Worm (Caenorhabditis elegans) whole organism, late embryonic: ENCODE results near the gene F22E5.22.
"Not testable (repeated sequence)": the region's sequence is repeated elsewhere in the genome, so short reads cannot be mapped to it uniquely, and the experiment has no call there.

ENCODE experiments used
- F13H6.1 ChIP-seq: sonication (generic microtip); optimal IDR thresholded peaks from 2 replicates; lab custom pipeline; 2016; ENCODE audit warnings: missing genetic modification characterization, missing compliant biosample characterization
- K09A11.1 ChIP-seq: sonication (generic microtip); optimal IDR thresholded peaks from 2 replicates; lab custom pipeline; 2017; ENCODE audit warnings: antibody characterized with exemption, mild to moderate bottlenecking, missing genetic modification characterization, missing compliant biosample characterization; ENCODE audit not compliant: insufficient read depth
- ahr-1 ChIP-seq: sonication (generic microtip); optimal IDR thresholded peaks from 2 replicates; lab custom pipeline; 2016; ENCODE audit warnings: missing genetic modification characterization, missing compliant biosample characterization
- ceh-14 ChIP-seq: sonication (generic microtip); optimal IDR thresholded peaks from 2 replicates; lab custom pipeline; 2016; ENCODE audit warnings: missing genotype, missing genetic modification characterization, missing compliant biosample characterization
- ceh-19 ChIP-seq: fragments of 200-800 bp; sonication (Bioruptor generic); optimal IDR thresholded peaks from 2 replicates; lab custom pipeline; 2018; ENCODE audit warnings: mild to moderate bottlenecking, missing genetic modification characterization, missing compliant biosample characterization
- ceh-2 ChIP-seq: sonication (generic microtip); optimal IDR thresholded peaks from 2 replicates; lab custom pipeline; 2016; ENCODE audit warnings: missing genotype, missing genetic modification characterization, missing compliant biosample characterization
- ceh-24 ChIP-seq: sonication (generic microtip); optimal IDR thresholded peaks from 2 replicates; lab custom pipeline; 2016; ENCODE audit warnings: mild to moderate bottlenecking, missing genetic modification characterization, missing compliant biosample characterization
- ceh-34 ChIP-seq: sonication (generic microtip); optimal IDR thresholded peaks from 2 replicates; lab custom pipeline; 2016; ENCODE audit warnings: mild to moderate bottlenecking, missing genetic modification characterization, missing compliant biosample characterization
- ceh-48 ChIP-seq: sonication (generic microtip); optimal IDR thresholded peaks from 2 replicates; lab custom pipeline; 2016; ENCODE audit warnings: missing genetic modification characterization, inconsistent platforms, missing compliant biosample characterization
- ceh-9 ChIP-seq: sonication (generic microtip); optimal IDR thresholded peaks from 2 replicates; lab custom pipeline; 2016; ENCODE audit warnings: mild to moderate bottlenecking, missing genetic modification characterization, inconsistent platforms, missing compliant biosample characterization
- che-1 ChIP-seq: sonication (generic microtip); optimal IDR thresholded peaks from 2 replicates; lab custom pipeline; 2016; ENCODE audit warnings: mild to moderate bottlenecking, missing genetic modification characterization, missing compliant biosample characterization
- dmd-4 ChIP-seq: sonication (generic microtip); optimal IDR thresholded peaks from 2 replicates; lab custom pipeline; 2016; ENCODE audit warnings: borderline replicate concordance, missing genetic modification characterization, missing compliant biosample characterization
- elt-2 ChIP-seq: sonication (generic microtip); optimal IDR thresholded peaks from 2 replicates; lab custom pipeline; 2016; ENCODE audit warnings: missing genetic modification reagents, missing genetic modification characterization, missing compliant biosample characterization
- ets-4 ChIP-seq: sonication (generic microtip); optimal IDR thresholded peaks from 2 replicates; lab custom pipeline; 2016; ENCODE audit warnings: missing genetic modification characterization, missing compliant biosample characterization
- hlh-15 ChIP-seq: sonication (generic microtip); optimal IDR thresholded peaks from 2 replicates; lab custom pipeline; 2016; ENCODE audit warnings: missing genetic modification characterization, missing compliant biosample characterization
- hlh-8 ChIP-seq: sonication (generic microtip); optimal IDR thresholded peaks from 2 replicates; lab custom pipeline; 2016; ENCODE audit warnings: missing genotype, missing genetic modification characterization, missing compliant biosample characterization
- lim-6 ChIP-seq: sonication (generic microtip); optimal IDR thresholded peaks from 2 replicates; lab custom pipeline; 2016; ENCODE audit warnings: missing genetic modification characterization, missing compliant biosample characterization
- lin-11 ChIP-seq: fragments of 200-800 bp; sonication (Bioruptor generic); optimal IDR thresholded peaks from 2 replicates; lab custom pipeline; 2018; ENCODE audit warnings: mild to moderate bottlenecking, missing genetic modification characterization, missing compliant biosample characterization
- madf-2 ChIP-seq: sonication (generic microtip); optimal IDR thresholded peaks from 2 replicates; lab custom pipeline; 2017; ENCODE audit warnings: missing genetic modification characterization, missing compliant biosample characterization
- nfya-1 ChIP-seq: sonication (generic microtip); optimal IDR thresholded peaks from 2 replicates; lab custom pipeline; 2017; ENCODE audit warnings: missing genetic modification characterization, mild to moderate bottlenecking, missing compliant biosample characterization, antibody characterized with exemption, moderate library complexity
- nhr-11 ChIP-seq: fragments of 150-350 bp; optimal IDR thresholded peaks from 2 replicates; lab custom pipeline; 2014; ENCODE audit warnings: missing biosample characterization, missing genetic modification characterization
- nhr-232 ChIP-seq: sonication (generic microtip); optimal IDR thresholded peaks from 2 replicates; lab custom pipeline; 2016; ENCODE audit warnings: missing genetic modification characterization, missing compliant biosample characterization
- pag-3 ChIP-seq: sonication (generic microtip); optimal IDR thresholded peaks from 2 replicates; lab custom pipeline; 2016; ENCODE audit warnings: missing compliant biosample characterization, missing genetic modification characterization, borderline replicate concordance
- pat-9 ChIP-seq: fragments of 200-800 bp; sonication (Bioruptor generic); optimal IDR thresholded peaks from 2 replicates; lab custom pipeline; 2018; ENCODE audit warnings: mild to moderate bottlenecking, missing genetic modification characterization, moderate library complexity, missing compliant biosample characterization
- pax-1 ChIP-seq: fragments of 150-350 bp; optimal IDR thresholded peaks from 2 replicates; lab custom pipeline; 2014; ENCODE audit warnings: missing biosample characterization, missing genetic modification characterization
- pha-2 ChIP-seq: sonication (generic microtip); optimal IDR thresholded peaks from 2 replicates; lab custom pipeline; 2017; ENCODE audit warnings: mild to moderate bottlenecking, missing genetic modification characterization, missing compliant biosample characterization
- pha-4 ChIP-seq: fragments of 150-350 bp; optimal IDR thresholded peaks from 2 replicates; lab custom pipeline; 2018; ENCODE audit warnings: missing biosample characterization, missing genetic modification reagents, missing genetic modification characterization
- pqm-1 ChIP-seq: sonication (generic microtip); optimal IDR thresholded peaks from 2 replicates; lab custom pipeline; 2016; ENCODE audit warnings: missing genetic modification characterization, missing compliant biosample characterization
- pros-1 ChIP-seq: fragments of 150-350 bp; optimal IDR thresholded peaks from 2 replicates; lab custom pipeline; 2014; ENCODE audit warnings: missing biosample characterization, missing genetic modification reagents, missing genetic modification characterization
- rnt-1 ChIP-seq: sonication (generic microtip); optimal IDR thresholded peaks from 2 replicates; lab custom pipeline; 2016; ENCODE audit warnings: missing genetic modification characterization, missing compliant biosample characterization
- sdc-2 ChIP-seq: sonication (generic microtip); optimal IDR thresholded peaks from 2 replicates; lab custom pipeline; 2016; ENCODE audit warnings: missing genotype, missing genetic modification characterization, missing compliant biosample characterization
- sox-2 ChIP-seq: fragments of 200-800 bp; sonication (Bioruptor generic); IDR thresholded peaks from 2 replicates; pipeline ENCODE4 v1.3.6; 2022; ENCODE audit warnings: missing genetic modification reagents, missing genetic modification characterization, missing compliant biosample characterization
- syd-9 ChIP-seq: sonication (generic microtip); optimal IDR thresholded peaks from 2 replicates; lab custom pipeline; 2016; ENCODE audit warnings: mild to moderate bottlenecking, missing genetic modification characterization, moderate library complexity, missing compliant biosample characterization
- ttx-3 ChIP-seq: sonication (generic microtip); optimal IDR thresholded peaks from 2 replicates; lab custom pipeline; 2016; ENCODE audit warnings: missing genetic modification reagents, missing genetic modification characterization, missing compliant biosample characterization
- unc-42 ChIP-seq: sonication (generic microtip); optimal IDR thresholded peaks from 2 replicates; lab custom pipeline; 2016; ENCODE audit warnings: missing genotype, missing genetic modification characterization, missing compliant biosample characterization
- unc-55 ChIP-seq: sonication (generic microtip); optimal IDR thresholded peaks from 2 replicates; lab custom pipeline; 2017; ENCODE audit warnings: missing biosample characterization, missing genetic modification reagents, missing genetic modification characterization

Gene F22E5.22

ce11 chrII:2688616-2689015 is 22.9 kb downstream of the F22E5.22 start, which contains the start of gene nspf-2:
Gene nspf-2, plus strand, starts transcription at chrII:2688916.
- TF ChIP-seq madf-2; ceh-48 (tag; lab: Kevin White, UChicago); F13H6.1 (tag; lab: Kevin White, UChicago): not testable (repeated sequence)

DNA sequence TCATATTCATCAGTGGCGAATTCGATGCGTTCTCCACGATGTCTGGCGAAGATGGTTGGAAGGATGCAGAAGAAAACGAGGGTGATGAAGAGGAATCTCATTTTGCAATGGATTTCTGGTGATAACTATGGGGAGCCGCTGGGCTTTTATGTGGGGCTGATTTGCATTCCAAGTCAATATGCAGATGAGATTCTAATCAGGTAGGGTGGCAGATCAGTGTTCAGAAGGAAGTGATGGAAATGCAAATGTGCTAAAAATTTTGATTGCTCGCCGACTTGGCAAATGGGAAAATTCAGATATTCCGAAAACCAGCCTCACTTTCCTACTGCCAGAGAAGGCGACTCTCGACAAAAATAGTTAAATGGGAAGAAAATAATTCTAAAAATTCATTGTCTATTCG is 24.4 kb downstream of the F22E5.22 start, which contains the start of gene nspf-3:
nspf-3 (minus strand) TSS at position 101 of the 400 bp plus-strand sequence.
- TF ChIP-seq lin-11 (tag; lab: Kevin White, UChicago) (no peak), K09A11.1 (no peak), dmd-4 (tag; lab: Kevin White, UChicago) (no peak), ceh-34 (no peak), unc-55 (GFP tag; lab: Kevin White, UChicago) (no peak), madf-2 (no peak), pat-9 (no peak), sox-2 (GFP tag; lab: Robert Waterston, UW) (no peak), ceh-24 (tag; lab: Kevin White, UChicago) (no peak), ceh-2 (tag; lab: Kevin White, UChicago) (no peak), ceh-19 (GFP tag; lab: Kevin White, UChicago) (no peak), syd-9 (tag; lab: Kevin White, UChicago) (no peak), pqm-1 (no peak), pag-3 (tag; lab: Kevin White, UChicago) (no peak)

DNA sequence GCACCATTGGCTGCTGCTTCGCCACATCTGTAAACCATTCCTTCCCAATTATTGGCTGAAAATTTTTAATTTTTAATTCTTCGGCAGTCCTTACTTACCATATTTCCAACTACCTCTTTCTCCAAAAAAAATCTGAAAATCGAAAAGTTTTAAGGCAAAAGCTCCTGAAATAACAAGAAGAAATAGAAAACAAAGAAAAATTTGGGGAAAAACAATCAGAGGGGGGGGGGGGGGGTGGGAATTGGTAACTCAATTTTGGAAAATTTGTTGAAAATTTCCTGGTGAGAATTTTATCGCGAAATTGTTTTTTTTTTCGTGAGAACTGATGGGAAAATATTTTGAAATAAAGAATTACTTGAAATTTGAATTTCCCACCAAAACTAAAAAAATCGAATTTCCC is 26.8 kb downstream of the F22E5.22 start, which contains the start of gene set-11:
set-11 (minus strand) TSS at position 101 of the 400 bp plus-strand sequence.
- TF ChIP-seq ceh-19 (GFP tag; lab: Kevin White, UChicago) = no peak
- TF ChIP-seq K09A11.1 = no peak
- TF ChIP-seq ttx-3 (tag; lab: Kevin White, UChicago) = no peak
- no peak for TF ChIP-seq ceh-9 (tag; lab: Kevin White, UChicago)
- TF ChIP-seq elt-2 (tag; lab: Kevin White, UChicago) = no peak
- TF ChIP-seq nhr-11 = no peak
- no peak for TF ChIP-seq madf-2
- no peak for TF ChIP-seq unc-42
- TF ChIP-seq sox-2 (GFP tag; lab: Robert Waterston, UW) = no peak
- TF ChIP-seq che-1 = no peak
- TF ChIP-seq rnt-1 = no peak

DNA sequence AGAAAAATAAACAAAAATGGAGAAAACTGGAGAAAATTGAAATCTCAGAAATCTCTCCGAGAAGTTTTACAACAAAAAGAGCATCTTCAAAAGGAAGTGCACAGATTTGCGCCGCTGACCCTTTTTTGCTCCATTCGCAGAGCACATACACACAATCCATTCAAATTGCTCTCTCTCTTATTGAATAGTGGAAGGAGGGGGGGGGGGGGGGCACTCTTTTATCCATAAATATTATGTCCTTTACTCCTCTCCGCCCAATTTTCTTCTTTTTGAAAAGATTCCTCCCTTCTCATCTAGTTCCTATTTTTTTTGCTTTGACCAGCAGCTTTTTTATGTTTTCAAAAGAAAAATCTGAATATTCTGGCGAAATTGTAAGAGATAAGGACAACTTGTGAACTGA is 29.4 kb downstream of the F22E5.22 start:
- TF ChIP-seq pha-4 (tag; lab: Kevin White, UChicago) = no peak
- no peak for TF ChIP-seq pax-1 (tag; lab: Kevin White, UChicago)
- TF ChIP-seq lim-6 = no peak
- peak; percentile 46 for TF ChIP-seq unc-42

ce11 chrII:2698378-2698777 is 32.7 kb downstream of the F22E5.22 start, which contains the start of gene sri-62:
Gene sri-62, minus strand, starts transcription at chrII:2698478.
- TF ChIP-seq ahr-1 (tag; lab: Kevin White, UChicago) (no peak), ets-4 (tag; lab: Kevin White, UChicago) (no peak), ttx-3 (tag; lab: Kevin White, UChicago) (no peak), pat-9 (no peak), K09A11.1 (no peak), pha-2 (no peak), ceh-14 (tag; lab: Kevin White, UChicago) (no peak), madf-2 (no peak)

DNA sequence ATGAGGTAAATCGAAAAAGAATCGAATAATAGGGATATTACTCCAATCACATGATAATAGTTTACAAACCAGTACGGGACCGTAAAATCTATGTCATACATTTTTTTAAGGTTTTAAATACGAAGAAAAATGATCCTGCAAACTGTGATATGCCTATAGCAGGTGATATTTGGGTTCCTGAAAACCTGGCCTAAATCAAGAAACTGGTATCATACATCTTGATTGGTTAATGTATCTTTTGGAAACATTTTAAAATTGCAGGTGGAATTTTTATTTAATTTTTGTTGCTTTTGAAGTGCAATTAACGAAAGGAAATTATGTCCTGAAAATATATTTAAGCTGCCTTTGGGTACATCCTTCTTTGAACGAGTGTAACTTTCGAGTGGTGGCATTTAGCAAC is 34.5 kb downstream of the F22E5.22 start, which contains the start of gene sri-61:
sri-61 (minus strand) TSS at position 101 of the 400 bp plus-strand sequence.
- TF ChIP-seq pat-9 (no peak), F13H6.1 (tag; lab: Kevin White, UChicago) (no peak), pag-3 (tag; lab: Kevin White, UChicago) (no peak), hlh-8 (no peak), sox-2 (GFP tag; lab: Robert Waterston, UW) (no peak), pqm-1 (no peak), nfya-1 (tag; lab: Kevin White, UChicago) (no peak), hlh-15 (no peak), nhr-232 (tag; lab: Kevin White, UChicago) (no peak), pha-2 (no peak), pros-1 (tag; lab: Kevin White, UChicago) (no peak), sdc-2 (tag; lab: Kevin White, UChicago) (no peak), lim-6 (no peak)
